Fruit fly (Drosophila melanogaster) whole organism, embryonic: Measurements from ENCODE around the gene Mst57Da.
A peak's percentile ranks its signal among the peaks of the same experiment; 100 is the strongest.

ENCODE experiments used
- Atf3 ChIP-seq: fragments of 200-800 bp; sonication (Bioruptor generic); optimal IDR thresholded peaks from 3 replicates; lab custom pipeline; 2016; ENCODE audit warnings: missing biosample characterization, missing genetic modification characterization
- Bdp1 ChIP-seq: fragments of 200-800 bp; sonication (Bioruptor generic); optimal IDR thresholded peaks from 3 replicates; lab custom pipeline; 2016; ENCODE audit warnings: missing biosample characterization, missing genetic modification characterization
- CG10147 ChIP-seq: fragments of 200-800 bp; sonication (Bioruptor generic); optimal IDR thresholded peaks from 2 replicates; lab custom pipeline; 2019; ENCODE audit warnings: missing biosample characterization, mild to moderate bottlenecking, missing genetic modification characterization, moderate library complexity
- CG1024 ChIP-seq: fragments of 200-800 bp; sonication (Bioruptor generic); IDR thresholded peaks from 2 replicates; pipeline ENCODE4 v1.3.6; 2022; ENCODE audit warnings: missing biosample characterization, missing genetic modification characterization
- CG10462 ChIP-seq: fragments of 200-800 bp; sonication (Bioruptor generic); optimal IDR thresholded peaks from 2 replicates; lab custom pipeline; 2016; ENCODE audit warnings: missing biosample characterization, missing genetic modification characterization
- CG11695 ChIP-seq: fragments of 200-800 bp; sonication (Bioruptor generic); IDR thresholded peaks from 3 replicates; pipeline ENCODE4 v1.3.6; 2022; ENCODE audit warnings: missing biosample characterization, missing genetic modification characterization
- CG12104 ChIP-seq: fragments of 200-800 bp; sonication (Bioruptor generic); optimal IDR thresholded peaks from 3 replicates; lab custom pipeline; 2016; ENCODE audit warnings: missing biosample characterization, missing genetic modification characterization
- CG12236 ChIP-seq: fragments of 200-800 bp; sonication (Bioruptor generic); optimal IDR thresholded peaks from 2 replicates; lab custom pipeline; 2016; ENCODE audit warnings: missing biosample characterization, missing genetic modification characterization
- CG1233 ChIP-seq: fragments of 200-800 bp; sonication (Bioruptor generic); optimal IDR thresholded peaks from 4 replicates; lab custom pipeline; 2018; ENCODE audit warnings: missing biosample characterization, mild to moderate bottlenecking, missing genetic modification characterization
- CG14667 ChIP-seq: fragments of 200-800 bp; sonication (Bioruptor generic); IDR thresholded peaks from 2 replicates; pipeline ENCODE4 v1.3.6; 2022; ENCODE audit warnings: missing biosample characterization, missing genetic modification characterization
- CG15696 ChIP-seq: fragments of 200-800 bp; sonication (Bioruptor generic); optimal IDR thresholded peaks from 2 replicates; lab custom pipeline; 2019; ENCODE audit warnings: missing biosample characterization, mild to moderate bottlenecking, missing genetic modification characterization, moderate library complexity
- CG1602 ChIP-seq: fragments of 200-800 bp; sonication (Bioruptor generic); optimal IDR thresholded peaks from 3 replicates; lab custom pipeline; 2016; ENCODE audit warnings: missing biosample characterization, missing genetic modification characterization
- CG1603 ChIP-seq: fragments of 200-800 bp; sonication (Bioruptor generic); optimal IDR thresholded peaks from 2 replicates; lab custom pipeline; 2019; ENCODE audit warnings: missing biosample characterization, mild to moderate bottlenecking, missing genetic modification characterization, moderate library complexity
- CG17568 ChIP-seq: fragments of 200-800 bp; sonication (Bioruptor generic); optimal IDR thresholded peaks from 2 replicates; lab custom pipeline; 2018; ENCODE audit warnings: missing biosample characterization, mild to moderate bottlenecking, missing genetic modification characterization, moderate library complexity
- CG1792 ChIP-seq: fragments of 200-800 bp; sonication (Bioruptor generic); optimal IDR thresholded peaks from 2 replicates; lab custom pipeline; 2016; ENCODE audit warnings: missing biosample characterization, missing genetic modification characterization
- CG2129 ChIP-seq: fragments of 200-800 bp; sonication (Bioruptor generic); IDR thresholded peaks from 2 replicates; pipeline ENCODE4 v1.3.6; 2022; ENCODE audit warnings: missing biosample characterization, missing genetic modification characterization; ENCODE audit not compliant: partially characterized antibody
- CG2199 ChIP-seq: fragments of 200-800 bp; sonication (Bioruptor generic); IDR thresholded peaks from 3 replicates; pipeline ENCODE4 v1.3.6; 2022; ENCODE audit warnings: missing biosample characterization, missing genetic modification characterization
- CG4360 ChIP-seq: fragments of 200-800 bp; sonication (Bioruptor generic); IDR thresholded peaks from 2 replicates; pipeline ENCODE4 v1.3.6; 2022; ENCODE audit warnings: missing biosample characterization, missing genetic modification characterization
- CG7556 ChIP-seq: fragments of 200-800 bp; sonication (Bioruptor generic); optimal IDR thresholded peaks from 2 replicates; lab custom pipeline; 2017; ENCODE audit warnings: missing biosample characterization, mild to moderate bottlenecking, missing genetic modification characterization
- CG7963 ChIP-seq: fragments of 200-800 bp; sonication (Bioruptor generic); IDR thresholded peaks from 3 replicates; pipeline ENCODE4 v1.3.6; 2022; ENCODE audit warnings: missing biosample characterization, missing genetic modification characterization; ENCODE audit not compliant: partially characterized antibody
- CG8924 ChIP-seq: fragments of 200-800 bp; optimal IDR thresholded peaks from 3 replicates; lab custom pipeline; 2019; ENCODE audit warnings: missing biosample characterization, mild to moderate bottlenecking, missing genetic modification characterization, moderate library complexity
- CG8944 ChIP-seq: fragments of 200-800 bp; sonication (Bioruptor generic); optimal IDR thresholded peaks from 3 replicates; lab custom pipeline; 2016; ENCODE audit warnings: missing biosample characterization, missing genetic modification characterization
- CTCF ChIP-seq: fragments of 200-800 bp; sonication (Bioruptor generic); optimal IDR thresholded peaks from 2 replicates; lab custom pipeline; 2017; ENCODE audit warnings: missing biosample characterization, mild to moderate bottlenecking, missing genetic modification characterization, moderate library complexity
- D19B ChIP-seq: fragments of 200-800 bp; sonication (Bioruptor generic); optimal IDR thresholded peaks from 2 replicates; lab custom pipeline; 2017; ENCODE audit warnings: missing biosample characterization, mild to moderate bottlenecking, missing genetic modification characterization
- Dip3 ChIP-seq: fragments of 200-800 bp; sonication (Bioruptor generic); optimal IDR thresholded peaks from 3 replicates; lab custom pipeline; 2016; ENCODE audit warnings: missing biosample characterization, missing genetic modification characterization
- Drgx ChIP-seq: fragments of 200-800 bp; sonication (Bioruptor generic); IDR thresholded peaks from 2 replicates; pipeline ENCODE4 v1.3.6; 2022; ENCODE audit warnings: missing biosample characterization, missing genetic modification characterization
- E2f1 ChIP-seq: fragments of 200-800 bp; sonication (Bioruptor generic); IDR thresholded peaks from 2 replicates; pipeline ENCODE4 v1.3.6; 2022; ENCODE audit warnings: missing biosample characterization, missing genetic modification characterization
- E2f2 ChIP-seq: fragments of 200-800 bp; sonication (Bioruptor generic); IDR thresholded peaks from 2 replicates; pipeline ENCODE4 v1.3.6; 2022; ENCODE audit warnings: missing biosample characterization, missing genetic modification characterization
- Fer2 ChIP-seq: fragments of 200-800 bp; sonication (Bioruptor generic); optimal IDR thresholded peaks from 2 replicates; lab custom pipeline; 2018; ENCODE audit warnings: missing biosample characterization, mild to moderate bottlenecking, missing genetic modification characterization, moderate library complexity
- HLH3B ChIP-seq: fragments of 200-800 bp; sonication (Bioruptor generic); IDR thresholded peaks from 2 replicates; pipeline ENCODE4 v1.3.6; 2022; ENCODE audit warnings: missing biosample characterization, missing genetic modification characterization
- Jarid2 ChIP-seq: fragments of 200-800 bp; sonication (Bioruptor generic); optimal IDR thresholded peaks from 3 replicates; lab custom pipeline; 2017; ENCODE audit warnings: mild to moderate bottlenecking, missing biosample characterization, missing genetic modification reagents, missing genetic modification characterization
- Side ChIP-seq: fragments of 200-800 bp; sonication (Bioruptor generic); optimal IDR thresholded peaks from 2 replicates; lab custom pipeline; 2016; ENCODE audit warnings: missing biosample characterization, missing genetic modification characterization
- aop ChIP-seq: fragments of 200-800 bp; sonication (Bioruptor generic); IDR thresholded peaks from 2 replicates; pipeline ENCODE4 v1.3.6; 2022; ENCODE audit warnings: missing biosample characterization, missing genetic modification characterization
- bab2 ChIP-seq: fragments of 200-800 bp; sonication (Bioruptor generic); optimal IDR thresholded peaks from 2 replicates; lab custom pipeline; 2016; ENCODE audit warnings: missing biosample characterization, missing genetic modification characterization
- br ChIP-seq: fragments of >200 bp; optimal IDR thresholded peaks from 2 replicates; lab custom pipeline; 2017
- crc ChIP-seq: fragments of 200-800 bp; sonication (Bioruptor generic); optimal IDR thresholded peaks from 2 replicates; lab custom pipeline; 2016; ENCODE audit warnings: missing biosample characterization, missing genetic modification characterization
- crol ChIP-seq: fragments of 200-800 bp; sonication (Bioruptor generic); IDR thresholded peaks from 2 replicates; pipeline ENCODE4 v1.3.6; 2022; ENCODE audit warnings: missing biosample characterization, missing genetic modification characterization
- disco-r ChIP-seq: fragments of 200-800 bp; sonication (Bioruptor generic); optimal IDR thresholded peaks from 2 replicates; lab custom pipeline; 2016; ENCODE audit warnings: missing biosample characterization, missing genetic modification characterization
- eve ChIP-seq, 2 experiments: fragments of >200 bp; optimal IDR thresholded peaks; 2 replicates each; lab custom pipeline; 2017; ENCODE audit warnings: missing biosample characterization in 2 of 2, missing genetic modification characterization in 2 of 2
- gem ChIP-seq: fragments of 200-800 bp; sonication (Bioruptor generic); optimal IDR thresholded peaks from 2 replicates; lab custom pipeline; 2019; ENCODE audit warnings: missing biosample characterization, mild to moderate bottlenecking, missing genetic modification characterization, moderate library complexity
- kah ChIP-seq: fragments of 200-800 bp; sonication (Bioruptor generic); optimal IDR thresholded peaks from 2 replicates; lab custom pipeline; 2018; ENCODE audit warnings: missing biosample characterization, mild to moderate bottlenecking, missing genetic modification characterization
- ken ChIP-seq: fragments of 200-800 bp; sonication (Bioruptor generic); IDR thresholded peaks from 3 replicates; pipeline ENCODE4 v1.3.6; 2022; ENCODE audit warnings: missing biosample characterization, missing genetic modification characterization
- klu ChIP-seq: fragments of 200-800 bp; sonication (Bioruptor generic); IDR thresholded peaks from 2 replicates; pipeline ENCODE4 v1.3.6; 2022; ENCODE audit warnings: missing biosample characterization, missing genetic modification characterization
- lola ChIP-seq, 3 experiments: fragments of >200 bp in 2 of 3; fragments of 200-800 bp in 1 of 3; sonication (Bioruptor generic) in 1 of 3; optimal IDR thresholded peaks; 2 replicates each; lab custom pipeline; 2017 to 2019; ENCODE audit warnings: missing biosample characterization in 3 of 3, missing genetic modification characterization in 3 of 3, mild to moderate bottlenecking in 1 of 3, moderate library complexity in 1 of 3
- ro ChIP-seq: fragments of 200-800 bp; sonication (Bioruptor generic); IDR thresholded peaks from 2 replicates; pipeline ENCODE4 v1.3.6; 2022; ENCODE audit warnings: missing biosample characterization, missing genetic modification characterization
- sima ChIP-seq: fragments of 200-800 bp; sonication (Bioruptor generic); optimal IDR thresholded peaks from 2 replicates; lab custom pipeline; 2016; ENCODE audit warnings: missing biosample characterization, missing genetic modification characterization
- sisA ChIP-seq: fragments of 200-800 bp; sonication (Bioruptor generic); IDR thresholded peaks from 2 replicates; pipeline ENCODE4 v1.3.6; 2022; ENCODE audit warnings: missing biosample characterization, missing genetic modification characterization
- tio ChIP-seq: fragments of 200-800 bp; sonication (Bioruptor generic); optimal IDR thresholded peaks from 2 replicates; lab custom pipeline; 2017; ENCODE audit warnings: missing biosample characterization, missing genetic modification characterization, inconsistent platforms
- unc-4 ChIP-seq: fragments of 200-800 bp; sonication (Bioruptor generic); IDR thresholded peaks from 2 replicates; pipeline ENCODE4 v1.3.6; 2022; ENCODE audit warnings: missing biosample characterization, missing genetic modification characterization; ENCODE audit not compliant: partially characterized antibody
- unpg ChIP-seq: fragments of 200-800 bp; sonication (Bioruptor generic); optimal IDR thresholded peaks from 3 replicates; lab custom pipeline; 2018; ENCODE audit warnings: missing biosample characterization, mild to moderate bottlenecking, missing genetic modification characterization, moderate library complexity
- wek ChIP-seq: fragments of 200-800 bp; sonication (Bioruptor generic); optimal IDR thresholded peaks from 3 replicates; lab custom pipeline; 2018; ENCODE audit warnings: missing biosample characterization, mild to moderate bottlenecking, missing genetic modification characterization, moderate library complexity

Gene Mst57Da

dm6 chr3R:25879324-25879766 is 47.6 kb upstream of the Mst57Da start (continued):
- peak; percentile 75 for TF ChIP-seq bab2 (GFP tag; lab: Kevin White, UChicago)
- TF ChIP-seq E2f2 (GFP tag; lab: Robert Waterston, UW), result peak; percentile 58; the same call in 1 of the 2 replicates
- TF ChIP-seq Bdp1 (GFP tag; lab: Kevin White, UChicago), result no peak
- peak; percentile 67 for TF ChIP-seq CG8944 (GFP tag; lab: Kevin White, UChicago)
- TF ChIP-seq CG1602 (GFP tag; lab: Kevin White, UChicago), result peak; percentile 71
- TF ChIP-seq CG14667 (GFP tag; lab: Robert Waterston, UW), result no peak; the same call in 1 of the 2 replicates
- no peak for TF ChIP-seq unc-4 (GFP tag; lab: Robert Waterston, UW)
- TF ChIP-seq disco-r (GFP tag; lab: Kevin White, UChicago), result no peak
- TF ChIP-seq lola (GFP tag; optimal IDR thresholded peaks at IDR 0.05; lab: Kevin White, UChicago), result peak in 1 of 3 experiments; percentile 77
- TF ChIP-seq sima, result no peak
- peak; percentile 80 for TF ChIP-seq E2f1 (GFP tag; lab: Robert Waterston, UW)
- TF ChIP-seq kah (GFP tag; lab: Kevin White, UChicago), result peak; percentile 36
- TF ChIP-seq CG1233 (GFP tag; lab: Kevin White, UChicago), result peak; percentile 34
- TF ChIP-seq Dip3, result peak; percentile 64
- peak; percentile 61 for TF ChIP-seq crc (GFP tag; lab: Kevin White, UChicago)
- TF ChIP-seq CG7963 (GFP tag; lab: Robert Waterston, UW), result no peak
- peak; percentile 77 for TF ChIP-seq CG1603 (tag; lab: Kevin White, UChicago)
- TF ChIP-seq klu (GFP tag; lab: Robert Waterston, UW), result peak; percentile 56; the same call in 1 of the 2 replicates
- peak; percentile 43 for TF ChIP-seq Side (GFP tag; lab: Kevin White, UChicago)
- TF ChIP-seq aop (GFP tag; lab: Robert Waterston, UW), result peak; percentile 40; the same call in 1 of the 2 replicates
- TF ChIP-seq CG7556 (GFP tag; lab: Kevin White, UChicago), result peak; percentile 53
- peak in 1 of 2 experiments; percentile 81 for TF ChIP-seq eve (GFP tag; optimal IDR thresholded peaks at IDR 0.05; lab: Kevin White, UChicago)
- TF ChIP-seq sisA (GFP tag; lab: Robert Waterston, UW), result peak; percentile 81; the same call in 1 of the 2 replicates
- peak; percentile 72 for TF ChIP-seq tio (GFP tag; lab: Kevin White, UChicago)
- peak; percentile 78 for TF ChIP-seq Drgx (GFP tag; lab: Robert Waterston, UW)
- peak; percentile 48 for TF ChIP-seq D19B
- TF ChIP-seq CG12236 (GFP tag; lab: Kevin White, UChicago), result peak; percentile 25
- peak; percentile 25 for TF ChIP-seq CG15696 (tag; lab: Kevin White, UChicago)
- peak; percentile 72 for TF ChIP-seq CG1792 (GFP tag; lab: Kevin White, UChicago)
- TF ChIP-seq crol (GFP tag; lab: Robert Waterston, UW), result no peak
- TF ChIP-seq CTCF, result peak; percentile 52
- peak; percentile 61; the same call in 2 of the 3 replicates for TF ChIP-seq CG11695 (GFP tag; lab: Robert Waterston, UW)
- TF ChIP-seq CG1024 (GFP tag; lab: Robert Waterston, UW), result peak; percentile 66
- peak; percentile 81 for TF ChIP-seq CG8924 (tag; lab: Kevin White, UChicago)
- peak; percentile 65 for TF ChIP-seq CG12104
- TF ChIP-seq br, result no peak
- peak; percentile 85 for TF ChIP-seq gem (tag; lab: Kevin White, UChicago)
- peak; percentile 53 for TF ChIP-seq Fer2 (tag; lab: Kevin White, UChicago)
- 0 out of 3 replicates have a peak, but pooled peaks have one; percentile 61 for TF ChIP-seq CG2199 (GFP tag; lab: Robert Waterston, UW)
- TF ChIP-seq CG2129 (GFP tag; lab: Robert Waterston, UW), result no peak
- TF ChIP-seq CG10462, result no peak
- peak; percentile 74 for TF ChIP-seq unpg
- TF ChIP-seq ro (GFP tag; lab: Robert Waterston, UW), result peak; percentile 55; the same call in 1 of the 2 replicates
- TF ChIP-seq Atf3 (GFP tag; lab: Kevin White, UChicago), result peak; percentile 48
- peak; percentile 54 for TF ChIP-seq CG17568 (GFP tag; lab: Kevin White, UChicago)
- no peak; the same call in 1 of the 2 replicates for TF ChIP-seq CG4360
- peak; percentile 84; the same call in 1 of the 2 replicates for TF ChIP-seq HLH3B (GFP tag; lab: Robert Waterston, UW)
- TF ChIP-seq wek, result no peak
- TF ChIP-seq Jarid2 (GFP tag; lab: Kevin White, UChicago), result peak; percentile 20
- no peak for TF ChIP-seq ken (GFP tag; lab: Robert Waterston, UW)
- TF ChIP-seq CG10147 (GFP tag; lab: Kevin White, UChicago), result peak; percentile 41
